Worm (Caenorhabditis elegans) whole organism, L1 larva: Measurements from ENCODE around the gene T28A11.16.

Experiments
- C04F5.9 ChIP-seq: sonication (generic microtip); optimal IDR thresholded peaks from 2 replicates; lab custom pipeline; 2016; ENCODE audit warnings: missing genetic modification characterization, missing compliant biosample characterization
- Y116A8C.19 ChIP-seq: sonication (generic microtip); optimal IDR thresholded peaks from 2 replicates; lab custom pipeline; 2016; ENCODE audit warnings: missing compliant biosample characterization, missing genetic modification characterization, borderline replicate concordance
- aha-1 ChIP-seq: fragments of 150-350 bp; optimal IDR thresholded peaks from 2 replicates; lab custom pipeline; 2014; ENCODE audit warnings: missing biosample characterization, missing genetic modification characterization
- aly-2 ChIP-seq: fragments of 150-350 bp; optimal IDR thresholded peaks from 2 replicates; lab custom pipeline; 2014; ENCODE audit warnings: missing biosample characterization, missing genetic modification characterization
- ama-1 ChIP-seq: fragments of 150-350 bp; optimal IDR thresholded peaks from 2 replicates; lab custom pipeline; 2014
- blmp-1 ChIP-seq: fragments of 150-350 bp; optimal IDR thresholded peaks from 2 replicates; lab custom pipeline; 2014; ENCODE audit warnings: missing biosample characterization, missing genetic modification characterization
- ceh-8 ChIP-seq: fragments of 200-800 bp; sonication (Bioruptor generic); optimal IDR thresholded peaks from 2 replicates; lab custom pipeline; 2018; ENCODE audit warnings: mild to moderate bottlenecking, missing genetic modification characterization, moderate library complexity, missing compliant biosample characterization
- ceh-90 ChIP-seq: sonication (generic microtip); optimal IDR thresholded peaks from 2 replicates; lab custom pipeline; 2016; ENCODE audit warnings: missing genetic modification characterization, missing compliant biosample characterization
- efl-1 ChIP-seq, 4 experiments: fragments of 150-350 bp; optimal IDR thresholded peaks in 3 of 4; peaks in 1 of 4; 1 replicate in 1 of 4; 2 replicates in 3 of 4; lab custom pipeline; 2014; ENCODE audit warnings: missing biosample characterization in 2 of 4, missing genetic modification characterization in 2 of 4, missing genetic modification reagents in 2 of 4
- egl-13 ChIP-seq: sonication (generic microtip); optimal IDR thresholded peaks from 2 replicates; lab custom pipeline; 2016; ENCODE audit warnings: missing genotype, missing genetic modification reagents, missing genetic modification characterization, missing compliant biosample characterization
- elt-2 ChIP-seq: sonication (generic microtip); optimal IDR thresholded peaks from 2 replicates; lab custom pipeline; 2016; ENCODE audit warnings: missing genetic modification characterization, mild to moderate bottlenecking, inconsistent platforms, missing compliant biosample characterization, missing genetic modification reagents
- elt-3 ChIP-seq, 6 experiments: fragments of 150-350 bp in 1 of 6; sonication (generic microtip); optimal IDR thresholded peaks; 2 replicates each; lab custom pipeline; 2017 to 2018; ENCODE audit warnings: missing biosample characterization in 6 of 6, missing genetic modification characterization in 6 of 6, inconsistent platforms in 1 of 6
- ets-5 ChIP-seq: fragments of 200-800 bp; sonication (Bioruptor generic); IDR thresholded peaks from 2 replicates; pipeline ENCODE4 v1.3.6; 2022; ENCODE audit warnings: missing genetic modification characterization, missing compliant biosample characterization
- fos-1 ChIP-seq: fragments of 150-350 bp; optimal IDR thresholded peaks from 2 replicates; lab custom pipeline; 2014; ENCODE audit warnings: missing biosample characterization, missing genetic modification characterization
- isw-1 ChIP-seq: fragments of 200-800 bp; sonication (Bioruptor generic); IDR thresholded peaks from 2 replicates; pipeline ENCODE4 v1.3.6; 2022; ENCODE audit warnings: missing genetic modification characterization, missing compliant biosample characterization
- lin-35 ChIP-seq, 2 experiments: fragments of 150-350 bp; optimal IDR thresholded peaks; 2 replicates each; lab custom pipeline; 2014; ENCODE audit warnings: missing biosample characterization in 2 of 2, missing genetic modification characterization in 2 of 2, missing genetic modification reagents in 2 of 2
- lin-39 ChIP-seq: fragments of 150-350 bp; optimal IDR thresholded peaks from 2 replicates; lab custom pipeline; 2014; ENCODE audit warnings: missing biosample characterization, missing genetic modification reagents, missing genetic modification characterization
- lir-3 ChIP-seq: sonication (generic microtip); optimal IDR thresholded peaks from 2 replicates; lab custom pipeline; 2016; ENCODE audit warnings: mild to moderate bottlenecking, missing genetic modification characterization, moderate library complexity, missing compliant biosample characterization; ENCODE audit not compliant: poor library complexity
- mef-2 ChIP-seq: fragments of 150-350 bp; optimal IDR thresholded peaks from 2 replicates; lab custom pipeline; 2014; ENCODE audit warnings: missing biosample characterization, missing genetic modification characterization
- nhr-11 ChIP-seq: fragments of 150-350 bp; optimal IDR thresholded peaks from 2 replicates; lab custom pipeline; 2014; ENCODE audit warnings: missing biosample characterization, missing genetic modification characterization
- nhr-19 ChIP-seq: fragments of 200-800 bp; sonication (Bioruptor generic); conservative IDR thresholded peaks from 2 replicates; pipeline ENCODE4 v1.3.6; 2022; ENCODE audit warnings: missing genetic modification characterization, missing compliant biosample characterization
- nhr-20 ChIP-seq: sonication (generic microtip); optimal IDR thresholded peaks from 2 replicates; lab custom pipeline; 2016; ENCODE audit warnings: mild to moderate bottlenecking, missing genetic modification characterization, missing compliant biosample characterization
- nhr-47 ChIP-seq: sonication (generic microtip); optimal IDR thresholded peaks from 2 replicates; lab custom pipeline; 2016; ENCODE audit warnings: mild to moderate bottlenecking, missing genetic modification characterization, moderate library complexity, missing compliant biosample characterization
- nhr-76 ChIP-seq: sonication (generic microtip); optimal IDR thresholded peaks from 2 replicates; lab custom pipeline; 2017; ENCODE audit warnings: missing biosample characterization, missing genetic modification characterization
- nhr-77 ChIP-seq: fragments of 150-350 bp; optimal IDR thresholded peaks from 2 replicates; lab custom pipeline; 2014; ENCODE audit warnings: missing biosample characterization, missing genetic modification characterization
- nhr-85 ChIP-seq: sonication (generic microtip); peaks from one replicate; lab custom pipeline; 2016; ENCODE audit warnings: missing genetic modification characterization, inconsistent platforms, missing compliant biosample characterization
- pax-3 ChIP-seq: fragments of 200-800 bp; sonication (Bioruptor generic); optimal IDR thresholded peaks from 2 replicates; lab custom pipeline; 2018; ENCODE audit warnings: mild to moderate bottlenecking, missing genetic modification characterization, moderate library complexity, missing compliant biosample characterization
- rnt-1 ChIP-seq: sonication (generic microtip); optimal IDR thresholded peaks from 2 replicates; lab custom pipeline; 2016; ENCODE audit warnings: mild to moderate bottlenecking, missing genetic modification characterization, moderate library complexity, missing compliant biosample characterization
- skn-1 ChIP-seq: fragments of 150-350 bp; optimal IDR thresholded peaks from 2 replicates; lab custom pipeline; 2014; ENCODE audit warnings: missing biosample characterization, missing genetic modification characterization
- sox-4 ChIP-seq: sonication (generic microtip); optimal IDR thresholded peaks from 2 replicates; lab custom pipeline; 2016; ENCODE audit warnings: missing genetic modification characterization, missing compliant biosample characterization
- sptf-1 ChIP-seq: fragments of 150-350 bp; optimal IDR thresholded peaks from 2 replicates; lab custom pipeline; 2014; ENCODE audit warnings: missing biosample characterization, missing genetic modification characterization
- unc-86 ChIP-seq: sonication (generic microtip); optimal IDR thresholded peaks from 2 replicates; lab custom pipeline; 2016; ENCODE audit warnings: missing genetic modification characterization, missing compliant biosample characterization
- ztf-11 ChIP-seq, 2 experiments: sonication (generic microtip); optimal IDR thresholded peaks; 2 replicates each; lab custom pipeline; 2016 to 2017; ENCODE audit warnings: missing genetic modification characterization in 2 of 2, missing biosample characterization in 1 of 2, missing compliant biosample characterization in 1 of 2
- ztf-4 ChIP-seq: fragments of 150-350 bp; optimal IDR thresholded peaks from 2 replicates; lab custom pipeline; 2014; ENCODE audit warnings: missing biosample characterization, missing genetic modification characterization

T28A11.16 gene

ce11 chrV:3259168-3259622 is at the start of gene T28A11.16:
T28A11.16 (minus strand) TSS chrV:3259218.
- TF ChIP-seq ceh-8 (no peak), sox-4 (no peak), ztf-11 (tag; optimal IDR thresholded peaks at IDR 0.05; lab: Kevin White, UChicago) (no peak), nhr-19 (GFP tag; lab: Robert Waterston, UW) (0 out of 2 replicates have a peak, but pooled peaks have one; percentile 19), lin-39 (peak; percentile 17), lin-35 (GFP tag; optimal IDR thresholded peaks at IDR 0.05; lab: Kevin White, UChicago) (no peak), nhr-20 (tag; lab: Kevin White, UChicago) (no peak), rnt-1 (tag; lab: Kevin White, UChicago) (peak; percentile 72), isw-1 (GFP tag; lab: Robert Waterston, UW) (no peak), mef-2 (tag; lab: Kevin White, UChicago) (peak; percentile 37), Y116A8C.19 (tag; lab: Kevin White, UChicago) (no peak), pax-3 (tag; lab: Kevin White, UChicago) (no peak)

ce11 chrV:3308169-3308568 is 49.2 kb upstream of the T28A11.16 start, which contains the start of gene srbc-3:
srbc-3 (plus strand) TSS chrV:3308469.
- no peak for TF ChIP-seq elt-3 (tag; optimal IDR thresholded peaks at IDR 0.05; lab: Kevin White, UChicago)
- TF ChIP-seq nhr-85 (tag; lab: Kevin White, UChicago), result peak; percentile 2
- no peak for TF ChIP-seq lir-3 (tag; lab: Kevin White, UChicago)

- no peak for TF ChIP-seq ama-1 (lab: Kevin White, UChicago)
- no peak for TF ChIP-seq blmp-1
- TF ChIP-seq nhr-47 (tag; lab: Kevin White, UChicago), result no peak
- TF ChIP-seq elt-2, result no peak
- no peak for TF ChIP-seq skn-1 (tag; lab: Kevin White, UChicago)
- TF ChIP-seq aly-2 (tag; lab: Kevin White, UChicago), result no peak
- TF ChIP-seq fos-1, result no peak
- TF ChIP-seq, all 84 proteins: peak for 0
Measured at ce11 chrV:3301898-3302297, 42.9 kb upstream of the T28A11.16 start, which contains the start of gene srbc-1. srbc-1 (minus strand) TSS chrV:3301998.

ce11 chrV:3299437-3299836 is 40.4 kb upstream of the T28A11.16 start:
- TF ChIP-seq nhr-76, result no peak
- TF ChIP-seq nhr-19 (GFP tag; lab: Robert Waterston, UW), result no peak
- TF ChIP-seq ceh-90 (tag; lab: Kevin White, UChicago), result no peak
- TF ChIP-seq fos-1, result no peak
- TF ChIP-seq aly-2 (tag; lab: Kevin White, UChicago), result no peak
- TF ChIP-seq skn-1 (tag; lab: Kevin White, UChicago), result no peak
- TF ChIP-seq egl-13 (tag; lab: Kevin White, UChicago), result no peak
- no peak for TF ChIP-seq nhr-77 (tag; lab: Kevin White, UChicago)
- no peak for TF ChIP-seq ets-5 (GFP tag; lab: Robert Waterston, UW)
- no peak for TF ChIP-seq pax-3 (tag; lab: Kevin White, UChicago)
- no peak for TF ChIP-seq elt-3 (tag; optimal IDR thresholded peaks at IDR 0.05; lab: Kevin White, UChicago)
- no peak for TF ChIP-seq nhr-85 (tag; lab: Kevin White, UChicago)
- no peak for TF ChIP-seq sptf-1 (tag; lab: Kevin White, UChicago)
- no peak for TF ChIP-seq nhr-11 (tag; lab: Kevin White, UChicago)
- no peak for TF ChIP-seq ceh-8
- TF ChIP-seq C04F5.9, result no peak

- TF ChIP-seq efl-1 (optimal IDR thresholded peaks at IDR 0.05; lab: Kevin White, UChicago), result no peak
- no peak for TF ChIP-seq efl-1 (GFP tag; optimal IDR thresholded peaks at IDR 0.05 in 1 of 2; lab: Kevin White, UChicago)
- no peak for TF ChIP-seq aha-1
- no peak for TF ChIP-seq ztf-4
- TF ChIP-seq unc-86 (tag; lab: Kevin White, UChicago), result no peak
Measured at ce11 chrV:3297764-3298163, 38.7 kb upstream of the T28A11.16 start, which contains the start of gene srx-122. srx-122 (minus strand) TSS chrV:3297864.
